Fruit fly (Drosophila melanogaster): ENCODE data around the gene CG10877.

The CG10877 gene

DNA sequence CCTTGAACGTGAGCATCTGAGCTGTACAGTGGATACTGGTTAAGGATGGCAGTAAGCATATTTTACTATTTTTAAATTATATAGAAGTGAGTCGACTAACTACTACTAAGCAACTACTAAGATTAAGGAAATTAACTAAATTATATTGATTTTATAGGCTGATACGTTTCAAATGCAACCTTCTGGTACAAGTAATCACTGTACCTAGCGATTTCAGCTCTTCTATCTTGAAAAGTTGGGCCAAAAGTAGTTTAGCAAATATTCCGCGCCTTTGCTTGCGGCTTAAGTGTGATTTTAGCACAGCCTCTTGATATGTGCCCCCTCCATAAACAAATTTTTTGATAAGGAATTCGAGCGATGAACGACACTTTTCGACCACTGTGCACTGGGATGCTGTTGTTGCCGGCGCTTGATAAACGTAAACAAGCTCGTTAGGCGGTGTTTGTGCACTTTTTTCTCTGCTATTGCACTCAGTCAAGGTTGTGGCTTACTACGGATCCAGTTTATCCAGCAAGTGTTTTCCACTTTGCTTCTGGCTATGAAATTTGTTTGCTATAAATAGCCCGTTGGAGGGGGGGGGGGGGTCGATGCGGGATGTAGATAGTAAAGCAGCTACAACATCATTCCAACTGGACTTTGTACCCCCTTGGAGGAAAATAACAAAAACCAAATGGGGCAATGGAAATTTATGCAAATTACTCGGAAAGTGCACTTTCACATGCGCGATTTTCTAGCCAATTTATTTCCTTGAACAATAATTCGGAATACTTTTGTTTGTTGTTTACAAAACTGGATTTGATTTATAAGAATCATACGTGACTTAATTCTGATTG lies 7.4 kb downstream of the CG10877 start (continued):
- TF ChIP-seq CG31388 (GFP tag; optimal IDR thresholded peaks at IDR 0.05) (peak; percentile 41), CG2116 (GFP tag; optimal IDR thresholded peaks at IDR 0.05) (no peak), CG17328 (GFP tag; IDR thresholded peaks at IDR 0.05) (peak; percentile 62), CG8359 (GFP tag; optimal IDR thresholded peaks at IDR 0.05; ENCODE audit: borderline replicate concordance) (no peak), Elba2 (GFP tag; optimal IDR thresholded peaks at IDR 0.05) (no peak), Dip3 (GFP tag; optimal IDR thresholded peaks at IDR 0.05) (peak; percentile 73), bbx (GFP tag; IDR thresholded peaks at IDR 0.05; ENCODE audit: partially characterized antibody) (no peak), sisA (GFP tag; IDR thresholded peaks at IDR 0.05) (peak; percentile 74), hb (GFP tag; IDR thresholded peaks at IDR 0.05; ENCODE audit: partially characterized antibody) (no peak), tx (GFP tag; optimal IDR thresholded peaks at IDR 0.05) (no peak), Spps (tag; optimal IDR thresholded peaks at IDR 0.05) (no peak), CG7839 (tag; optimal IDR thresholded peaks at IDR 0.05) (peak; percentile 83), CG1647 (GFP tag; optimal IDR thresholded peaks at IDR 0.05) (no peak), CG9932 (GFP tag; IDR thresholded peaks at IDR 0.05) (peak; percentile 90), Blimp-1 (GFP tag; optimal IDR thresholded peaks at IDR 0.05) (peak; percentile 38), Oaz (GFP tag; IDR thresholded peaks at IDR 0.05) (peak; percentile 39; the same call in 1 of the 2 replicates), PHDP (tag; optimal IDR thresholded peaks at IDR 0.05) (peak; percentile 40), CG31365 (tag; optimal IDR thresholded peaks at IDR 0.05) (no peak), wor (GFP tag; IDR thresholded peaks at IDR 0.05) (no peak), CG10274 (GFP tag; optimal IDR thresholded peaks at IDR 0.05) (no peak), Dad (GFP tag; optimal IDR thresholded peaks at IDR 0.05) (no peak), pho (GFP tag; optimal IDR thresholded peaks at IDR 0.05) (peak; percentile 47), CG6654 (GFP tag; optimal IDR thresholded peaks at IDR 0.05) (peak; percentile 28), CG11504 (tag; optimal IDR thresholded peaks at IDR 0.05) (peak; percentile 82), CG10366 (GFP tag; IDR thresholded peaks at IDR 0.05) (peak; percentile 69), CG2678 (tag; optimal IDR thresholded peaks at IDR 0.05) (peak; percentile 74), tap (tag; optimal IDR thresholded peaks at IDR 0.05) (peak; percentile 65), CG13123 (GFP tag; optimal IDR thresholded peaks at IDR 0.05) (no peak), Nf-YA (GFP tag; IDR thresholded peaks at IDR 0.05) (peak; percentile 60; the same call in 1 of the 2 replicates), Adf1 (GFP tag; IDR thresholded peaks at IDR 0.05) (no peak; the same call in 1 of the 2 replicates), CG8765 (GFP tag; IDR thresholded peaks at IDR 0.05) (peak; percentile 50; the same call in 1 of the 2 replicates), crc (GFP tag; optimal IDR thresholded peaks at IDR 0.05) (peak; percentile 41), zfh1 (GFP tag; IDR thresholded peaks at IDR 0.05) (peak; percentile 68), exex (tag; optimal IDR thresholded peaks at IDR 0.05) (no peak), Dip2 (GFP tag; IDR thresholded peaks at IDR 0.05) (no peak; the same call in 1 of the 2 replicates), da (GFP tag; optimal IDR thresholded peaks at IDR 0.05) (no peak), corto (GFP tag; optimal IDR thresholded peaks at IDR 0.05) (no peak), CG12155 (GFP tag; optimal IDR thresholded peaks at IDR 0.05) (peak; percentile 54), CG16863 (GFP tag; optimal IDR thresholded peaks at IDR 0.05) (no peak), CG2889 (GFP tag; IDR thresholded peaks at IDR 0.05) (0 out of 3 replicates have a peak, but pooled peaks have one; percentile 33), Hr51 (GFP tag; optimal IDR thresholded peaks at IDR 0.05) (peak in 1 of 2 experiments; percentile 75), CG4730 (GFP tag; IDR thresholded peaks at IDR 0.05) (peak; percentile 79), CG18764 (GFP tag; optimal IDR thresholded peaks at IDR 0.05) (peak; percentile 27), CG18599 (GFP tag; optimal IDR thresholded peaks at IDR 0.05) (peak; percentile 55), btn (GFP tag; optimal IDR thresholded peaks at IDR 0.05) (no peak), toy (GFP tag; IDR thresholded peaks at IDR 0.05) (peak; percentile 66), pum (GFP tag; optimal IDR thresholded peaks at IDR 0.05) (no peak), sob (GFP tag; IDR thresholded peaks at IDR 0.05) (peak; percentile 84), scrt (GFP tag; optimal IDR thresholded peaks at IDR 0.05) (peak; percentile 68)
